Worm (Caenorhabditis elegans): ENCODE results near the gene oac-41.

ce11 chrV:8985740-8986139 lies 36.2 kb downstream of the oac-41 start, which contains the start of gene str-85:
- TF ChIP-seq fos-1 (tag; optimal IDR thresholded peaks at IDR 0.05) = no peak
- TF ChIP-seq nhr-11 (tag; optimal IDR thresholded peaks at IDR 0.05) = no peak
- no peak for TF ChIP-seq ZK546.5 (tag; optimal IDR thresholded peaks at IDR 0.05)
- TF ChIP-seq nhr-129 (tag; optimal IDR thresholded peaks at IDR 0.05) = no peak
- TF ChIP-seq unc-39 (tag; optimal IDR thresholded peaks at IDR 0.05) = no peak
- no peak for TF ChIP-seq mbf-1 (tag; optimal IDR thresholded peaks at IDR 0.05)
- TF ChIP-seq skn-1 (tag; optimal IDR thresholded peaks at IDR 0.05) = no peak
